Worm (Caenorhabditis elegans) whole organism, L3 larva: ENCODE measurements around the gene K10D11.4.

ENCODE experiments used
- egl-27 ChIP-seq: sonication (generic microtip); optimal IDR thresholded peaks from 4 replicates; lab custom pipeline; 2017; ENCODE audit warnings: missing biosample characterization, missing genetic modification reagents, missing genetic modification characterization
- elt-1 ChIP-seq: fragments of 150-350 bp; optimal IDR thresholded peaks from 2 replicates; lab custom pipeline; 2014; ENCODE audit warnings: missing biosample characterization, missing genetic modification characterization
- elt-2 ChIP-seq: sonication (generic microtip); optimal IDR thresholded peaks from 2 replicates; lab custom pipeline; 2016; ENCODE audit warnings: missing genetic modification reagents, mild to moderate bottlenecking, missing genetic modification characterization, missing compliant biosample characterization
- mml-1 ChIP-seq: fragments of 150-350 bp; sonication (generic microtip); optimal IDR thresholded peaks from 3 replicates; lab custom pipeline; 2014; ENCODE audit warnings: missing biosample characterization, missing genetic modification characterization
- nhr-76 ChIP-seq: fragments of 150-350 bp; sonication (generic microtip); optimal IDR thresholded peaks from 5 replicates; lab custom pipeline; 2014; ENCODE audit warnings: missing biosample characterization, missing genetic modification characterization
- pqm-1 ChIP-seq: fragments of 150-350 bp; optimal IDR thresholded peaks from 2 replicates; lab custom pipeline; 2017; ENCODE audit warnings: missing biosample characterization, missing genetic modification characterization, inconsistent platforms
- sea-2 ChIP-seq: fragments of 150-350 bp; sonication (generic microtip); optimal IDR thresholded peaks from 4 replicates; lab custom pipeline; 2014; ENCODE audit warnings: missing biosample characterization, missing genetic modification reagents, missing genetic modification characterization
- snpc-4 ChIP-seq: fragments of 150-350 bp; optimal IDR thresholded peaks from 2 replicates; lab custom pipeline; 2014; ENCODE audit warnings: missing biosample characterization, missing genetic modification characterization
- ztf-4 ChIP-seq: fragments of 150-350 bp; optimal IDR thresholded peaks from 2 replicates; lab custom pipeline; 2014; ENCODE audit warnings: missing biosample characterization, missing genetic modification characterization

DNA sequence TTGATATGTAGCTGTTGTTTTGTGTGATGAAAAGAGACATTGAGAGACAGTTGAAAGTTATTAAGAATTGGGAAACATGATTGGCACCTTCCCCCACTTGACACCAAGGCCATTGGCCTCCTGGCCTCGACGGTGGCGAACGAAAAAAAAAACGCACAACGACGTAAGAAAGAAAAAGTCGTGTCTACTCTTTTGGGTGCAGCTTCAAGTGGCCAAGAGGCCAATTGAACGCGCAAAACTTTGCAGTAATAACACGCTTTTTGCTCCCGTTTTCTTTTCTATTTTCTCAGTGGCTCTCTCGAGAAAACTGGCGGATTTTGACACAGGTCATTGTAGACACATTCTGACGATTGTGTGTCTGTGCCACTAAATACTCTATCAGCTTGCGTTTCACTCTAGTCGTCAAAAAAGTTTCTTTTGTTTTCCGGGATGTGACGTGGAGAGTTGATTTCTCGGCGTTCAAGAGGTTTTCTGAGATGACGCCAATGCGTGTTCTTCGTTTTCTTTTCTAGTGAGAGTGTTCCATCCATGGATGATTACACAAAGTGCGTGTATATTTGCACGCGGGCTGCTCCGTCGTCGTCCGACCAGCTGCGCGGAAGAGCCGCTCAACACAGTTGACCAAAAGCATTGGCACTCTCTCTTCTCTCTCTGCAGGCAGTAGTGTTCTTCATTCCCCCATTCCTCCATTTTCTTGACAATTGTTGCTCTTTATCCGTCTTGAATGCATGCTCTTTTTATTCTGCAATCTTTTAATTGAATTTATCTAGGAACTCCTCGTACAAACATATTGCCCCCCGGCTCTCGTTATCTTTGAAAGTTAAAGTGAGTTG, 36.4 kb upstream of the K10D11.4 start:
- no peak for TF ChIP-seq mml-1 (tag; lab: Kevin White, UChicago)
- no peak for TF ChIP-seq nhr-76 (tag; lab: Kevin White, UChicago)
- no peak for TF ChIP-seq sea-2 (GFP tag; lab: Kevin White, UChicago)
- no peak for TF ChIP-seq elt-2 (tag; lab: Kevin White, UChicago)
- TF ChIP-seq pqm-1: no peak
- no peak for TF ChIP-seq elt-1
- no peak for TF ChIP-seq ztf-4
- no peak for TF ChIP-seq egl-27 (tag; lab: Kevin White, UChicago)
- no peak for TF ChIP-seq snpc-4 (tag; lab: Kevin White, UChicago)
